Fruit fly (Drosophila melanogaster) whole organism, embryonic: ENCODE measurements around the gene nenya.

Experiments used
- Abd-B ChIP-seq: fragments of 200-800 bp; sonication (Bioruptor generic); optimal IDR thresholded peaks from 2 replicates; lab custom pipeline; 2018; ENCODE audit warnings: missing biosample characterization, mild to moderate bottlenecking, missing genetic modification characterization, moderate library complexity
- Ada2b ChIP-seq: fragments of 200-800 bp; sonication (Bioruptor generic); IDR thresholded peaks from 2 replicates; pipeline ENCODE4 v1.3.6; 2022; ENCODE audit warnings: missing biosample characterization, missing genetic modification characterization
- BEAF-32 ChIP-seq: fragments of 200-800 bp; sonication (Bioruptor generic); optimal IDR thresholded peaks from 3 replicates; lab custom pipeline; 2017; ENCODE audit warnings: missing biosample characterization, missing genetic modification characterization, mild to moderate bottlenecking, moderate library complexity, missing genetic modification reagents
- Bdp1 ChIP-seq: fragments of 200-800 bp; sonication (Bioruptor generic); optimal IDR thresholded peaks from 3 replicates; lab custom pipeline; 2016; ENCODE audit warnings: missing biosample characterization, missing genetic modification characterization
- BtbVII ChIP-seq: fragments of 200-800 bp; sonication (Bioruptor generic); optimal IDR thresholded peaks from 3 replicates; lab custom pipeline; 2017; ENCODE audit warnings: missing biosample characterization, mild to moderate bottlenecking, missing genetic modification characterization
- Bteb2 ChIP-seq: fragments of 200-800 bp; sonication (Bioruptor generic); optimal IDR thresholded peaks from 2 replicates; lab custom pipeline; 2016; ENCODE audit warnings: missing biosample characterization, missing genetic modification characterization
- CG10565 ChIP-seq: fragments of 200-800 bp; sonication (Bioruptor generic); optimal IDR thresholded peaks from 3 replicates; lab custom pipeline; 2016; ENCODE audit warnings: missing biosample characterization, mild to moderate bottlenecking, missing genetic modification characterization
- CG11093 ChIP-seq: fragments of 200-800 bp; sonication (Bioruptor generic); IDR thresholded peaks from 3 replicates; pipeline ENCODE4 v1.3.6; 2022; ENCODE audit warnings: missing biosample characterization, missing genetic modification characterization
- CG11723 ChIP-seq: fragments of 200-800 bp; sonication (Bioruptor generic); optimal IDR thresholded peaks from 2 replicates; lab custom pipeline; 2017; ENCODE audit warnings: missing biosample characterization, mild to moderate bottlenecking, missing genetic modification characterization
- CG12659 ChIP-seq: fragments of 200-800 bp; sonication (Bioruptor generic); optimal IDR thresholded peaks from 3 replicates; lab custom pipeline; 2017; ENCODE audit warnings: mild to moderate bottlenecking, missing biosample characterization, missing genetic modification reagents, missing genetic modification characterization
- CG13123 ChIP-seq: fragments of 200-800 bp; sonication (Bioruptor generic); optimal IDR thresholded peaks from 2 replicates; lab custom pipeline; 2016; ENCODE audit warnings: missing biosample characterization, missing genetic modification characterization
- CG13894 ChIP-seq: fragments of 200-800 bp; sonication (Bioruptor generic); optimal IDR thresholded peaks from 3 replicates; lab custom pipeline; 2018; ENCODE audit warnings: missing biosample characterization, mild to moderate bottlenecking, missing genetic modification characterization, moderate library complexity
- CG14014 ChIP-seq: fragments of 200-800 bp; sonication (Bioruptor generic); IDR thresholded peaks from 2 replicates; pipeline ENCODE4 v1.3.6; 2022; ENCODE audit warnings: missing biosample characterization, missing genetic modification characterization
- CG1602 ChIP-seq: fragments of 200-800 bp; sonication (Bioruptor generic); optimal IDR thresholded peaks from 3 replicates; lab custom pipeline; 2016; ENCODE audit warnings: missing biosample characterization, missing genetic modification characterization
- CG16815 ChIP-seq: fragments of 200-800 bp; sonication (Bioruptor generic); optimal IDR thresholded peaks from 3 replicates; lab custom pipeline; 2017; ENCODE audit warnings: missing biosample characterization, mild to moderate bottlenecking, missing genetic modification characterization
- CG17829 ChIP-seq: fragments of 200-800 bp; optimal IDR thresholded peaks from 2 replicates; lab custom pipeline; 2019; ENCODE audit warnings: missing biosample characterization, mild to moderate bottlenecking, missing genetic modification characterization, moderate library complexity
- CG2678 ChIP-seq: fragments of 200-800 bp; sonication (Bioruptor generic); optimal IDR thresholded peaks from 3 replicates; lab custom pipeline; 2019; ENCODE audit warnings: missing biosample characterization, mild to moderate bottlenecking, missing genetic modification characterization, moderate library complexity
- CG3995 ChIP-seq: fragments of 200-800 bp; sonication (Bioruptor generic); optimal IDR thresholded peaks from 3 replicates; lab custom pipeline; 2016; ENCODE audit warnings: missing biosample characterization, missing genetic modification characterization
- CG5180 ChIP-seq: fragments of 200-800 bp; sonication (Bioruptor generic); optimal IDR thresholded peaks from 3 replicates; lab custom pipeline; 2017; ENCODE audit warnings: missing biosample characterization, missing genetic modification characterization, mild to moderate bottlenecking, moderate library complexity, missing genetic modification reagents
- CG9215 ChIP-seq: fragments of 200-800 bp; sonication (Bioruptor generic); IDR thresholded peaks from 2 replicates; pipeline ENCODE4 v1.3.6; 2022; ENCODE audit warnings: missing biosample characterization, missing genetic modification characterization
- CG9437 ChIP-seq: fragments of 200-800 bp; sonication (Bioruptor generic); optimal IDR thresholded peaks from 2 replicates; lab custom pipeline; 2018; ENCODE audit warnings: missing biosample characterization, mild to moderate bottlenecking, missing genetic modification characterization
- CoRest ChIP-seq: fragments of 200-800 bp; sonication (Bioruptor generic); optimal IDR thresholded peaks from 3 replicates; lab custom pipeline; 2018; ENCODE audit warnings: missing biosample characterization, mild to moderate bottlenecking, missing genetic modification characterization, moderate library complexity
- Dip3 ChIP-seq: fragments of 200-800 bp; sonication (Bioruptor generic); optimal IDR thresholded peaks from 3 replicates; lab custom pipeline; 2016; ENCODE audit warnings: missing biosample characterization, missing genetic modification characterization
- Dll ChIP-seq: fragments of 200-800 bp; sonication (Bioruptor generic); IDR thresholded peaks from 4 replicates; pipeline ENCODE4 v1.3.6; 2022; ENCODE audit warnings: missing biosample characterization, missing genetic modification characterization; ENCODE audit not compliant: partially characterized antibody
- Fer1 ChIP-seq: fragments of 200-800 bp; sonication (Bioruptor generic); optimal IDR thresholded peaks from 2 replicates; lab custom pipeline; 2017; ENCODE audit warnings: missing biosample characterization, mild to moderate bottlenecking, missing genetic modification characterization
- Hmr ChIP-seq: fragments of 200-800 bp; sonication (Bioruptor generic); optimal IDR thresholded peaks from 3 replicates; lab custom pipeline; 2017; ENCODE audit warnings: mild to moderate bottlenecking, missing biosample characterization, missing genetic modification reagents, missing genetic modification characterization
- Lhr ChIP-seq: fragments of 200-800 bp; sonication (Bioruptor generic); optimal IDR thresholded peaks from 3 replicates; lab custom pipeline; 2017; ENCODE audit warnings: mild to moderate bottlenecking, missing biosample characterization, missing genetic modification reagents, missing genetic modification characterization
- Max ChIP-seq: fragments of 200-800 bp; sonication (Bioruptor generic); optimal IDR thresholded peaks from 2 replicates; lab custom pipeline; 2016; ENCODE audit warnings: missing biosample characterization, mild to moderate bottlenecking, missing genetic modification characterization
- Meics ChIP-seq: fragments of 200-800 bp; sonication (Bioruptor generic); optimal IDR thresholded peaks from 2 replicates; lab custom pipeline; 2017; ENCODE audit warnings: missing biosample characterization, mild to moderate bottlenecking, missing genetic modification characterization
- Scr ChIP-seq: fragments of 200-800 bp; sonication (Bioruptor generic); IDR thresholded peaks from 2 replicates; pipeline ENCODE4 v1.3.6; 2022; ENCODE audit warnings: missing biosample characterization, missing genetic modification characterization; ENCODE audit not compliant: partially characterized antibody
- Xbp1 ChIP-seq: fragments of 200-800 bp; sonication (Bioruptor generic); optimal IDR thresholded peaks from 3 replicates; lab custom pipeline; 2016; ENCODE audit warnings: missing biosample characterization, mild to moderate bottlenecking, missing genetic modification characterization
- ewg ChIP-seq: fragments of 200-800 bp; sonication (Bioruptor generic); optimal IDR thresholded peaks from 3 replicates; lab custom pipeline; 2017; ENCODE audit warnings: mild to moderate bottlenecking, missing biosample characterization, missing genetic modification reagents, missing genetic modification characterization
- fd102C ChIP-seq: fragments of 200-800 bp; sonication (Bioruptor generic); optimal IDR thresholded peaks from 2 replicates; lab custom pipeline; 2018; ENCODE audit warnings: missing biosample characterization, mild to moderate bottlenecking, missing genetic modification characterization, moderate library complexity
- hbn ChIP-seq: fragments of 200-800 bp; sonication (Bioruptor generic); IDR thresholded peaks from 2 replicates; pipeline ENCODE4 v1.3.6; 2022; ENCODE audit warnings: missing biosample characterization, missing genetic modification characterization; ENCODE audit not compliant: partially characterized antibody
- hkb ChIP-seq, 2 experiments: fragments of 200-800 bp in 1 of 2; fragments of >200 bp in 1 of 2; sonication (Bioruptor generic) in 1 of 2; IDR thresholded peaks in 1 of 2; optimal IDR thresholded peaks in 1 of 2; 2 replicates each; pipeline versions ENCODE4 v1.3.6 to Lab custom; 2017 to 2022; ENCODE audit warnings: missing biosample characterization in 1 of 2, missing genetic modification characterization in 1 of 2
- insv ChIP-seq, 2 experiments: fragments of 200-800 bp; sonication (Bioruptor generic); optimal IDR thresholded peaks; 3 replicates each; lab custom pipeline; 2016 to 2018; ENCODE audit warnings: missing biosample characterization in 2 of 2, missing genetic modification characterization in 2 of 2
- lab ChIP-seq: fragments of 200-800 bp; sonication (Bioruptor generic); optimal IDR thresholded peaks from 3 replicates; lab custom pipeline; 2017; ENCODE audit warnings: missing biosample characterization, missing genetic modification characterization, mild to moderate bottlenecking, moderate library complexity, missing genetic modification reagents
- mirr ChIP-seq: fragments of 200-800 bp; sonication (Bioruptor generic); optimal IDR thresholded peaks from 3 replicates; lab custom pipeline; 2018; ENCODE audit warnings: missing biosample characterization, mild to moderate bottlenecking, missing genetic modification characterization
- pan ChIP-seq, 4 experiments: fragments of >200 bp in 3 of 4; fragments of 200-800 bp in 1 of 4; sonication (Bioruptor generic) in 1 of 4; optimal IDR thresholded peaks in 3 of 4; IDR thresholded peaks in 1 of 4; 2 replicates each; pipeline versions ENCODE4 v1.3.6 to Lab custom; 2017 to 2022; ENCODE audit warnings: missing biosample characterization in 2 of 4, missing genetic modification characterization in 2 of 4, mixed read lengths in 1 of 4
- pb ChIP-seq: fragments of 200-800 bp; sonication (Bioruptor generic); optimal IDR thresholded peaks from 3 replicates; lab custom pipeline; 2016; ENCODE audit warnings: missing biosample characterization, missing genetic modification characterization
- salm ChIP-seq: fragments of 200-800 bp; sonication (Bioruptor generic); optimal IDR thresholded peaks from 2 replicates; lab custom pipeline; 2018; ENCODE audit warnings: missing biosample characterization, mild to moderate bottlenecking, missing genetic modification characterization
- slbo ChIP-seq: fragments of 200-800 bp; sonication (Bioruptor generic); IDR thresholded peaks from 2 replicates; pipeline ENCODE4 v1.3.6; 2022; ENCODE audit warnings: missing biosample characterization, missing genetic modification characterization
- sna ChIP-seq: fragments of 200-800 bp; sonication (Bioruptor generic); IDR thresholded peaks from 2 replicates; pipeline ENCODE4 v1.3.6; 2022; ENCODE audit warnings: missing biosample characterization, missing genetic modification characterization; ENCODE audit not compliant: partially characterized antibody
- tap ChIP-seq: fragments of 200-800 bp; optimal IDR thresholded peaks from 3 replicates; lab custom pipeline; 2019; ENCODE audit warnings: missing biosample characterization, mild to moderate bottlenecking, missing genetic modification characterization, moderate library complexity
- tna ChIP-seq: fragments of 200-800 bp; sonication (Bioruptor generic); IDR thresholded peaks from 2 replicates; pipeline ENCODE4 v1.3.6; 2022; ENCODE audit warnings: missing biosample characterization, missing genetic modification characterization; ENCODE audit not compliant: partially characterized antibody
- zfh1 ChIP-seq: fragments of 200-800 bp; sonication (Bioruptor generic); IDR thresholded peaks from 3 replicates; pipeline ENCODE4 v1.3.6; 2022; ENCODE audit warnings: missing biosample characterization, missing genetic modification characterization

nenya gene

dm6 chr3R:27916355-27917019, 11.5 kb downstream of the nenya start, which contains the start of the genes CG5003 and mRpS22 (continued):
- TF ChIP-seq Lhr (GFP tag; lab: Kevin White, UChicago), result peak; percentile 24
- peak; percentile 75 for TF ChIP-seq CoRest
- peak; percentile 41; the same call in 2 of the 4 replicates for TF ChIP-seq Dll (GFP tag; lab: Robert Waterston, UW)
- TF ChIP-seq CG2678 (tag; lab: Kevin White, UChicago), result peak; percentile 78
- peak; percentile 47 for TF ChIP-seq Fer1
- no peak for TF ChIP-seq CG10565
- TF ChIP-seq pan (optimal IDR thresholded peaks at IDR 0.05; lab: Kevin White, UChicago), result no peak
- peak in 1 of 2 experiments; percentile 59 for TF ChIP-seq pan (GFP tag; optimal IDR thresholded peaks at IDR 0.05 in 1 of 2, IDR thresholded peaks at IDR 0.05 in 1 of 2)
- peak; percentile 48; the same call in 1 of the 2 replicates for TF ChIP-seq Scr
- TF ChIP-seq ewg, result peak; percentile 47
- TF ChIP-seq Ada2b, result peak; percentile 12; the same call in 1 of the 2 replicates
- peak; percentile 47 for TF ChIP-seq BtbVII (GFP tag; lab: Kevin White, UChicago)
- TF ChIP-seq CG9215 (GFP tag; lab: Robert Waterston, UW), result peak; percentile 45
- TF ChIP-seq insv (GFP tag; optimal IDR thresholded peaks at IDR 0.05; lab: Kevin White, UChicago), result peak in 1 of 2 experiments; percentile 22
- TF ChIP-seq CG13894 (tag; lab: Kevin White, UChicago), result peak; percentile 24
- TF ChIP-seq CG9437 (GFP tag; lab: Kevin White, UChicago), result peak; percentile 60
- no peak for TF ChIP-seq fd102C (GFP tag; lab: Kevin White, UChicago)
- TF ChIP-seq pb (GFP tag; lab: Kevin White, UChicago), result no peak
- TF ChIP-seq hkb (optimal IDR thresholded peaks at IDR 0.05; lab: Kevin White, UChicago), result no peak
- no peak for TF ChIP-seq hkb (GFP tag; IDR thresholded peaks at IDR 0.05; lab: Robert Waterston, UW)
- peak; percentile 3 for TF ChIP-seq CG5180 (GFP tag; lab: Kevin White, UChicago)
- TF ChIP-seq CG12659 (GFP tag; lab: Kevin White, UChicago), result peak; percentile 64
- TF ChIP-seq mirr (GFP tag; lab: Kevin White, UChicago), result peak; percentile 3
- peak; percentile 6; the same call in 1 of the 3 replicates for TF ChIP-seq zfh1
- TF ChIP-seq Xbp1 (GFP tag; lab: Kevin White, UChicago), result peak; percentile 43
- TF ChIP-seq hbn (GFP tag; lab: Robert Waterston, UW), result no peak
- peak; percentile 77 for TF ChIP-seq Meics (GFP tag; lab: Kevin White, UChicago)
- no peak for TF ChIP-seq salm (tag; lab: Kevin White, UChicago)
- peak; percentile 1 for TF ChIP-seq Bteb2 (GFP tag; lab: Kevin White, UChicago)
- TF ChIP-seq CG3995 (GFP tag; lab: Kevin White, UChicago), result peak; percentile 26
- peak; percentile 45 for TF ChIP-seq CG11723 (GFP tag; lab: Kevin White, UChicago)
- TF ChIP-seq Dip3 (GFP tag; lab: Kevin White, UChicago), result peak; percentile 6
- no peak for TF ChIP-seq CG14014
- peak; percentile 68 for TF ChIP-seq BEAF-32
- peak; percentile 13 for TF ChIP-seq Bdp1 (GFP tag; lab: Kevin White, UChicago)
- TF ChIP-seq CG17829 (tag; lab: Kevin White, UChicago), result peak; percentile 67
- no peak for TF ChIP-seq CG13123
- TF ChIP-seq slbo (GFP tag; lab: Robert Waterston, UW), result peak; percentile 72
- peak; percentile 25 for TF ChIP-seq CG1602 (GFP tag; lab: Kevin White, UChicago)
- peak; percentile 78 for TF ChIP-seq Abd-B (GFP tag; lab: Kevin White, UChicago)
- TF ChIP-seq Max (GFP tag; lab: Kevin White, UChicago), result peak; percentile 63
- TF ChIP-seq tap (tag; lab: Kevin White, UChicago), result peak; percentile 8
- peak; percentile 47 for TF ChIP-seq CG16815 (GFP tag; lab: Kevin White, UChicago)
- TF ChIP-seq Hmr (GFP tag; lab: Kevin White, UChicago), result peak; percentile 56
- peak; percentile 34; the same call in 1 of the 2 replicates for TF ChIP-seq tna (GFP tag; lab: Robert Waterston, UW)
- 0 out of 3 replicates have a peak, but pooled peaks have one; percentile 25 for TF ChIP-seq CG11093 (GFP tag; lab: Robert Waterston, UW)
- TF ChIP-seq lab (GFP tag; lab: Kevin White, UChicago), result peak; percentile 45
- no peak for TF ChIP-seq sna (GFP tag; lab: Robert Waterston, UW)
